Worm (Caenorhabditis elegans) whole organism, midembryonic: Measurements from ENCODE around the gene sri-53.

ENCODE experiments used
- cog-1 ChIP-seq: sonication (generic microtip); optimal IDR thresholded peaks from 2 replicates; lab custom pipeline; 2016; ENCODE audit warnings: missing genetic modification characterization, missing compliant biosample characterization
- flt-1 ChIP-seq: fragments of 200-800 bp; sonication (Bioruptor generic); IDR thresholded peaks from 2 replicates; pipeline ENCODE4 v1.3.6; 2022; ENCODE audit warnings: missing genetic modification characterization, missing compliant biosample characterization
- med-1 ChIP-seq: sonication (generic microtip); optimal IDR thresholded peaks from 2 replicates; lab custom pipeline; 2017; ENCODE audit warnings: missing genetic modification characterization, mild to moderate bottlenecking, missing compliant biosample characterization, antibody characterized with exemption, missing genetic modification reagents; ENCODE audit not compliant: insufficient read depth
- ztf-29 ChIP-seq: fragments of 200-800 bp; sonication (Bioruptor generic); IDR thresholded peaks from 2 replicates; pipeline ENCODE4 v1.3.6; 2022; ENCODE audit warnings: missing genetic modification reagents, missing genetic modification characterization, missing compliant biosample characterization

ce11 chrII:3247556-3247955, 45.1 kb upstream of the sri-53 start:
- TF ChIP-seq med-1 (GFP tag; lab: Kevin White, UChicago) (no peak), cog-1 (tag; lab: Kevin White, UChicago) (no peak), flt-1 (no peak), ztf-29 (GFP tag; lab: Robert Waterston, UW) (no peak)
